Fruit fly (Drosophila melanogaster): ENCODE measurements around the gene moody.

Gene moody

DNA sequence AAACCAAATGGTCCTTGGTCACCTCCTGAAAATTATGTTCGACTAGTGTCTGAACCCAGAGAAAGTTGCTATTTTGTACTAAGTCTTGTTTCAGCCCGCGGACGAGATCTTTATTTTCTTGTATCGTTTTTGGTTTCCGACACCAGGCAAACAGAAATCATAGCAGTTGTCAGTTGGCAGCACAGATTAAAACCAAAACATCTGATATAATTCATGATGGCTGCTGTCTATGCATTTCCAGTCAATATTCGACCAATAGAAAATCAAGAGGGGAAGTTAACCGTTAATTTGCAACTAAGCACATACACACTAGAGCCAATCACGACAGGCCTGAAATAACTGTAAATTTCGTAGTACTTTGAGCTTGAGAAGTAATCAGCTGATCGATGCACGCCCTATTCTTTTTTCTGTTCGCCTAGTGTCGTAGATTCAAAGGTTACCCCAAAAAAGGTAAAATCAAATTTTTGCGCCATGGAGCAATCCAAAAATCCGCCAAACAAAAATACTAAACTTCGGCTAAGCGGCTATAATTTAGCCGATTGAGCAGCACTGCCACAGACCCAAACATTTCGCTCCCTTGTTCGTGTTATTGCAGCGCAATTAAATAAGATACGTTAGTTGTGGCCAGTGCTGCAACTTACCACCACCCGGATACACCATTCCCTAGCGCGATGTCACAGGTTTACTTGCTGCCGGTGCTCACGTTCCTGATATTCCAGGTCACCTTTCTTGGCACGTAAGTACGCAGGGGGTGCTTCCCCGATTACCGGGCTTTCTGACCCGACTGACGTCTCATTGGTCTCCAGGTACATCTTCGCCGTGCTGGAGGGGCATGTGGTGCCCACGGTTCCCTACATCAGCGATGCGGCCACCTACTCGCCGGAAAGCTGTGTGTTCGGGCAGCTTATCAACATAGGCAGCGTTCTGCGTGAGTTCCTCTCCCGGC lies 26.8 kb upstream of the moody start, which contains the start of gene CG4025:
Gene CG4025 (plus strand): TSS at position 555 of the 946 bp plus-strand sequence.
- TF ChIP-seq ttk (optimal IDR thresholded peaks at IDR 0.05) (no peak), psq (optimal IDR thresholded peaks at IDR 0.05) (no peak), insv (optimal IDR thresholded peaks at IDR 0.05) (no peak), h (optimal IDR thresholded peaks at IDR 0.05) (no peak), Myc (optimal IDR thresholded peaks at IDR 0.05) (no peak), Sin3A (optimal IDR thresholded peaks at IDR 0.05) (no peak)

DNA sequence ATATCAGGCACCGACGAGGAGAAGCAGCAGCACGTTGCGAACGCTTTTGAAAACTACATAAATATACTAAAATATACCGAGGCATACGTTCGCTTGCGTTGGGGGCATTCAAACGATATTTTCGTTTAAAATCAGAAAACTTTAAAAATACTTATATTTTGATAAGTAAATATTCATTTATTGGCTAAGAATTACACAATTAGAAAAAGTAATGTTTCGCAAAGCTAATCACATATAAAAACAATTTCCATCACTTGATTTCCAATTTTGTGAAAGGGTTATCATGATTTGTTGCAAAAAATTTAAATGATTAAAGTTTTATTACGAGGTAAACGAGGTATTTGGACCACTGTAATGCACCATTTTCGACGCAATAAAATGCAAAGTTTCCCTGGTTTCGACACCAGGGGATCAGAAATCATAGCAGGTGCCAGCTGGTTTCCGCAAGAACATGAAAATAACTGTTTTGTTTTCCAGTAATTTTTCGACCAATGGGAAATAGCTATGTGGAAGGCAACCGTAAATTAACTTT lies 26.0 kb upstream of the moody start, which contains the start of gene CG4045:
Gene CG4045 (minus strand): TSS at position 55 of the 532 bp plus-strand sequence.
- TF ChIP-seq insv (optimal IDR thresholded peaks at IDR 0.05) (no peak), h (optimal IDR thresholded peaks at IDR 0.05) (no peak), psq (optimal IDR thresholded peaks at IDR 0.05) (no peak), ttk (optimal IDR thresholded peaks at IDR 0.05) (no peak), Myc (optimal IDR thresholded peaks at IDR 0.05) (no peak), Sin3A (optimal IDR thresholded peaks at IDR 0.05) (no peak)

DNA sequence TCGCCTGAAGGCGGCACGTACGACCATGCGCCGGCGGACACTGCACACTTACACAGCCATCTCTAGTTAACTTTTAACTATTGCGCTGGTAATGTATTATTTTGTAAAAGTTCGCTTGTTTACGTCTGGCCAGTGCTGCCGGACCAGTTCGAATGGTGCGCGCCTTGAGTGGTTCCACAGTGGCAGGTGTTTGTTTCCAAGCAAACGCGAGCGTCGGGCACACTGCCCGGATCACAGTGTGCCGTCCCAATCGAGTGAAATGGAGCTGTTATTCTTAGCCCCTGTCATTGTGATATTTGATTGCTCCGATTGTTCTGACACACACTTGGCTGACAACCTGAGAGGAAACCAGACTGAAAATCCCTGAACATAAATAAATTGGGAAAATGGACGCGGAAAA lies 23.4 kb upstream of the moody start, which contains the start of gene CG4199:
Gene CG4199 (minus strand): TSS at position 159 of the 400 bp plus-strand sequence.
- TF ChIP-seq insv (optimal IDR thresholded peaks at IDR 0.05) (no peak), h (optimal IDR thresholded peaks at IDR 0.05) (no peak), psq (optimal IDR thresholded peaks at IDR 0.05) (no peak), ttk (optimal IDR thresholded peaks at IDR 0.05) (no peak), Myc (optimal IDR thresholded peaks at IDR 0.05) (no peak), Sin3A (optimal IDR thresholded peaks at IDR 0.05) (no peak)

DNA sequence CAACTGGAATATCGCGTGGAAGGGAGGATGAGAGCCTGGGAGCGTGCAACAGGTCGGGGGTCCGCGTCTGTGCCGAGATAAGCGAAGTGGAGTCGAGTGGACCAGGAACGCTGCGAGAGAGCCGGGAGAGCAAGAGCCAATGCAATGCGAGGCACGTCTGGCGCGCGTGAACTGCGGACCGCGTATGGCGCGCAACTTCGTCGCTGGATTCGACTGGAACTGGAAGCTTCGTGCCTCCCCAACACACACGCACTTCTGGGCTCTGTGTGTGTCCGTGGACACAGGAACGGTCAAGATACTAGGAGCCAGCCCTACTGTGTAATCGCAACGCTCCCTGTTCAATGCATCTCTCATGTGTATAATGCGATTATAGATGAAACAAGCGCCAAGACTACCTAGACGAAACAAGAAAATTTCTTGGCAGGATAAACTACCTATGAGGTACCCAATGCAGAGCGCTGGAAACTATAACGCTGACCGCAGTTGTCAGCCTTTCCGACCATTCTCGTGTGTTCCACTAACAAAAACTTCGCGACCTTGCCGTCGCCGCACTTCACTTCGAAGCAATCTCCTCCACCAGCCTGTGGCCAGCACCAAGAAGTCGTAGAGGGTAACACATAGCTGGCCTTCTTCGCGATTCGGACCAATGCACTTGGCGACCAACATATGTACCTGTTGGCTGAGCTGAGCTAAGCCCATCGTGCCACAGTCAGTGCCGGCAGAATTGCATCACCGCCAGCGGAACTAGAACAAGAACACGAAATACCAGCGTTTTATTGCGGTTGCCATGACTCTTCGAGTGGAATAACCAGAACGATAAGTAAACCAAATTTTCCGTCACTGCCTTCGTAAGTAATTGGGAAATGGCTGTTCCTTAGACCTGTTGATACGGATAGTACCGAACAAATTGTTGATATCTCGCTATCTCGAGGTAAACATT lies 22.2 kb upstream of the moody start, which contains the start of gene Rtca:
Gene Rtca (plus strand): TSS at position 536 of the 940 bp plus-strand sequence.
- TF ChIP-seq ttk (optimal IDR thresholded peaks at IDR 0.05) (no peak), Myc (optimal IDR thresholded peaks at IDR 0.05) (no peak), Sin3A (optimal IDR thresholded peaks at IDR 0.05) (no peak), insv (optimal IDR thresholded peaks at IDR 0.05) (no peak), h (optimal IDR thresholded peaks at IDR 0.05) (no peak), psq (optimal IDR thresholded peaks at IDR 0.05) (no peak)

DNA sequence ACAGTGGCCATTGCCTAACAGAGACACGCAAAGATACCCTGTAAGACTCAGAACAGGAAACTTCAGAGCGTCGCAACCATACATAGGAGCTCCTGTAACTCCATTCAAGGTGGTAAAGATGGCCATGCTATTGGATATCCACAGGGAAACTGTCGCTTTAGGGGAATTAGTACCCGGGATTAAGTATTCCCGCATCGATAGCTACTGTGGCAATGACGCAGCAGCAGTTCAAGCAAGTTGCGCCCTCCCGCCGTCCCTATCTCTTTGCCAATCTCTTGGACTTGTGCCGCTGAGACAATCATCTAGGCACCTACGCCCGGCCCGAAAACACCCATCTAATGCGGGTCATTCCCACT lies 20.8 kb upstream of the moody start:
- TF ChIP-seq h (optimal IDR thresholded peaks at IDR 0.05) (no peak), Sin3A (optimal IDR thresholded peaks at IDR 0.05) (no peak), psq (optimal IDR thresholded peaks at IDR 0.05) (no peak), Myc (optimal IDR thresholded peaks at IDR 0.05) (no peak), insv (optimal IDR thresholded peaks at IDR 0.05) (no peak), ttk (optimal IDR thresholded peaks at IDR 0.05) (no peak)

DNA sequence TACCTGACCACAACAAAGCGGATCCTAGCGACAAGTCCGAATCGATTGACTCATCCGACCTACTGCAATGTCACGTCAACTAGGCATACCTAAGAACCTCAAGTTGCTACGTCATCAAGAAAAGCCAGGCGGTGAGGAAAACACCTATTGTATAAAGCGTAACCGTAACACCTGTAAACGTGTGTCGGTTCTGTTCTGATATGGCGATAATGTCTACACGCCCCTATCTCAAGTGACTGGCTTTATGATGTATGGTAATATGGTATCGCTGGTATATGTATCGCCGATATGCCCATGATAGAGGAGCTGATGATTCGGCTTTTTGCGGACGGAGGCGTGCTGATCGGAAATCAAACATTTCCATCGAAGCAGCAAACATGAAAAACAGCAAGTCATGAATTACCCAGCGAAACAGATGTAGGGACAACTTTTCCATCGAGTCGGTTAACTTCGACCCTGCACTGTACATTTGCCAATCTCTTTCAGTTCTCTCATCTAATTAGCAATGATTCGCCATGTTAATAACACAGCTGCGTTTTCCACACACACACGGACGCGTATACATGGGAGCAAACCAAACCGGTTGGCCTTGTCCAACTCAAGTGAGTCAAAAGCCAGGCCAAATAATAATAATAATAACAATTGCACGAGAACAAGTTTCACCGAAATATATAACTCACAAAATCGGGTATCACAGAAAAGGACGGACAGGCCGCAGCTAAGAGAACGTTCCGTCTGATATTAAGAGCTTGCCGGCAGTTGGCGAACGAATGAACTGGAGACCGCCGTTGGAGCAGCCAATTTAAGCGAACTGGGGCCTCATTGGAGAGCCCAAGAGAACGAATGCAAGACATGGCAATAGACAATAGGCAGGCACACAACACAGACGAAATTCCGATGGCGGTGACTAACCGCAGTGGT lies 20.1 kb upstream of the moody start:
- no peak for TF ChIP-seq psq (optimal IDR thresholded peaks at IDR 0.05)
- TF ChIP-seq Myc (optimal IDR thresholded peaks at IDR 0.05) = no peak
- TF ChIP-seq Sin3A (optimal IDR thresholded peaks at IDR 0.05) = no peak
- TF ChIP-seq ttk (optimal IDR thresholded peaks at IDR 0.05) = no peak
- TF ChIP-seq insv (optimal IDR thresholded peaks at IDR 0.05) = no peak
- no peak for TF ChIP-seq h (optimal IDR thresholded peaks at IDR 0.05)

DNA sequence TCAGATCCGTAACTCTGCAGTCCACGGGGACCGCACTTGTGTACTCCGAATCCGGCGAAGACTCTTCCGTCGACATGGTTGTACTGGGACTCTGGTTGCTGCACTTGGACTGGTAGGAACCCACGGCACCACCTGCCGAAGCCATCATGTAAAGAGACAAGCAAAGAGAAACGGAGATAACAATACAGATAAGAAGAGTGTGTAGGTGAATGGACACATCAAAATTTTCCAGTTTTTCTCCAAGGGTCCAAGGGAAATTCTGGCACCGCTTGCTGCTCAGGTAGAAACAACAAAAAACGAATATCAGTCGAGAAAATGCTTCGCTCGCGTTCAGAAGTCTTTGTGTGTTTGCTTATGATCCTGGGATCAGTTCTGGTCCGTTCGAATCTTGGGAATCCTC lies 18.4 kb upstream of the moody start, which contains the start of gene CG4194:
Gene CG4194 (plus strand): TSS at position 301 of the 400 bp plus-strand sequence.
- TF ChIP-seq h (optimal IDR thresholded peaks at IDR 0.05) = no peak
- no peak for TF ChIP-seq psq (optimal IDR thresholded peaks at IDR 0.05)

DNA sequence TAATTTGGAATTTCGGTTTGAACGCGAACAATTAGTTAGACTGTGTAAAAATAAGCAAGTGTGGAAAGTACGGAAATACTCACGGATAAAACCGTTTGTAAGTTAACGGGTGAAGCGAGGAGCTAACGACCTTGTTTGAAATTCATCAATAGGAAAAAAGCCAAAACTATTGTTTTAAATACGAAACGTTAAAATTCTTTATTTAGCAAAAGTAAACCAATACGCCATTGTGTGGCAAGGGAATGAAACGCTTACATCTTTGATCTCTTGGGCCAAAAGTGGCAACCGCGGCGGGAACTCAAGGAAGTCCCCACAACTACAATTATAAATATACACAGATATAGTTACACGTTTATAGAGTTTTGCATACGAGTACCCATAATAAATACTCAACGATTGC lies 16.3 kb upstream of the moody start, which contains the start of gene CG14054:
Gene CG14054 (minus strand): TSS at position 101 of the 400 bp plus-strand sequence.
- TF ChIP-seq insv (optimal IDR thresholded peaks at IDR 0.05) (no peak), ttk (optimal IDR thresholded peaks at IDR 0.05) (no peak), psq (optimal IDR thresholded peaks at IDR 0.05) (no peak), Myc (optimal IDR thresholded peaks at IDR 0.05) (no peak), h (optimal IDR thresholded peaks at IDR 0.05) (no peak), Sin3A (optimal IDR thresholded peaks at IDR 0.05) (no peak)

DNA sequence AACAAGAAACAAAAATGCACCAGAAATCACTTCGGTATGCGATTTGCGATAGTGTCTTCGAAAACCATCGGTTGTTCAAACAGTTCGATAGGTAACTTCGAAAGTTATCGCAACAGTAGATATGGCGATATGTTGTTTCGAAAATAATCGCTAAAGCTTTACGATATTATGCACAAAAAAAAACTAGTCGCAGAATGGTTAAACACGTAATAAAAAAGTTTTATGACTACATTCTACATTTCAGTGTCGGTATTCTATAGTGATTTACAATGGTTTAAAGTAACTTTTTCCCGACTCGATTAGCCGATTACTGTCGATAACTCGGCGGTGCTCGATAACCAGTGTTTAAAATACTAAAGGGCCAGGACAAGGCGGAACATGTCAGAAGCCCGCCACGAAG lies 15.2 kb upstream of the moody start, which contains the start of gene CG4281:
Gene CG4281 (minus strand): TSS at position 70 of the 400 bp plus-strand sequence.
- TF ChIP-seq psq (optimal IDR thresholded peaks at IDR 0.05) (no peak), Sin3A (optimal IDR thresholded peaks at IDR 0.05) (no peak), h (optimal IDR thresholded peaks at IDR 0.05) (no peak), Myc (optimal IDR thresholded peaks at IDR 0.05) (no peak), ttk (optimal IDR thresholded peaks at IDR 0.05) (no peak), insv (optimal IDR thresholded peaks at IDR 0.05) (no peak)

DNA sequence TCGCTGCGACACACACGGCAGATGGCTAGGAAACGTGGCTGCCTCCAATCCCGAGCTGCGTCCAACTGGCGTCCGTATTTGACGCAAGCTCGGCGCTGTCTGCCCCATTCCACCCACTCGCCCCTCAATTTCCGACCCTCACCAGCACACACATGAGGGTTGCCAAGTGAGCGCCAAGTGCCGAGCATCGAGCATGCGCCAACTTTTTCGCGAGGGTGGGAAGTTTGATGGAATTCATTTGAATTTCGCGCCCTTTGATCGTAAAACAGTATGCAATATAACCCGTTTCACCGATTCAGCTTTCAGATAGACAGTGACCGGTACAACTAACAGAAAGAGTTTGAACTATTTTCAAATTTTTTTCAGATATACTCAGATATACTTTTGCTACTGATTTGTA lies 11.9 kb upstream of the moody start, which contains the start of gene Sik2:
Gene Sik2 (minus strand): TSS at position 67 of the 400 bp plus-strand sequence.
- TF ChIP-seq Myc (optimal IDR thresholded peaks at IDR 0.05) = no peak
- TF ChIP-seq h (optimal IDR thresholded peaks at IDR 0.05) = no peak
- TF ChIP-seq Sin3A (optimal IDR thresholded peaks at IDR 0.05) = no peak
- no peak for TF ChIP-seq ttk (optimal IDR thresholded peaks at IDR 0.05)
- no peak for TF ChIP-seq psq (optimal IDR thresholded peaks at IDR 0.05)
- TF ChIP-seq insv (optimal IDR thresholded peaks at IDR 0.05) = no peak

Measured in Kc167 (cell line).